Fruit fly (Drosophila melanogaster): ENCODE results near the gene Srr.

Srr gene

dm6 chr3R:9339176-9340075 lies 25.8 kb upstream of the Srr start:
- TF ChIP-seq spab (GFP tag; optimal IDR thresholded peaks at IDR 0.05) = peak; percentile 65
- TF ChIP-seq achi (GFP tag; optimal IDR thresholded peaks at IDR 0.05) = peak; percentile 75
- TF ChIP-seq cyc (GFP tag; optimal IDR thresholded peaks at IDR 0.05) = peak; percentile 68
- peak; percentile 79 for TF ChIP-seq acj6 (GFP tag; optimal IDR thresholded peaks at IDR 0.05)
- TF ChIP-seq fkh (GFP tag; optimal IDR thresholded peaks at IDR 0.05) = peak; percentile 34
- TF ChIP-seq CG11762 (GFP tag; optimal IDR thresholded peaks at IDR 0.05; ENCODE audit: insufficient read depth) = peak; percentile 76
- peak; percentile 75 for TF ChIP-seq CG3032 (tag; optimal IDR thresholded peaks at IDR 0.05)
- TF ChIP-seq Lpt (GFP tag; optimal IDR thresholded peaks at IDR 0.05) = peak; percentile 75
- peak; percentile 37 for TF ChIP-seq CG7368 (GFP tag; optimal IDR thresholded peaks at IDR 0.05)
- TF ChIP-seq vri (GFP tag; optimal IDR thresholded peaks at IDR 0.05) = peak; percentile 5
- peak; percentile 86; the same call in 2 of the 3 replicates for TF ChIP-seq CG8119 (GFP tag; IDR thresholded peaks at IDR 0.05)
- no peak for TF ChIP-seq Hr38 (GFP tag; optimal IDR thresholded peaks at IDR 0.05)
- peak; percentile 72 for TF ChIP-seq Sox14 (GFP tag; optimal IDR thresholded peaks at IDR 0.05)
- peak; percentile 61 for TF ChIP-seq Eip93F (GFP tag; optimal IDR thresholded peaks at IDR 0.05)
- peak; percentile 68 for TF ChIP-seq Hr39 (GFP tag; optimal IDR thresholded peaks at IDR 0.05)
- TF ChIP-seq Smox (GFP tag; optimal IDR thresholded peaks at IDR 0.05) = peak; percentile 78
- peak; percentile 10 for TF ChIP-seq Sox15 (GFP tag; optimal IDR thresholded peaks at IDR 0.05)
- TF ChIP-seq Met (GFP tag; optimal IDR thresholded peaks at IDR 0.05) = peak; percentile 81
- TF ChIP-seq esn (GFP tag; optimal IDR thresholded peaks at IDR 0.05) = peak; percentile 82
- peak; percentile 81 for TF ChIP-seq CG10631 (GFP tag; optimal IDR thresholded peaks at IDR 0.05)
- TF ChIP-seq CG6792 (GFP tag; optimal IDR thresholded peaks at IDR 0.05) = peak; percentile 62
- no peak for TF ChIP-seq Blimp-1 (GFP tag; optimal IDR thresholded peaks at IDR 0.05)
- TF ChIP-seq CG11294 (GFP tag; IDR thresholded peaks at IDR 0.05) = peak; percentile 40
- peak; percentile 12 for TF ChIP-seq fd85E (GFP tag; optimal IDR thresholded peaks at IDR 0.05)
- TF ChIP-seq CG15336 (GFP tag; IDR thresholded peaks at IDR 0.05) = peak; percentile 87
- TF ChIP-seq CG16779 (tag; optimal IDR thresholded peaks at IDR 0.05) = peak; percentile 47
- TF ChIP-seq Ets96B (tag; optimal IDR thresholded peaks at IDR 0.05) = peak; percentile 83
- peak; percentile 69 for TF ChIP-seq CG8632 (GFP tag; optimal IDR thresholded peaks at IDR 0.05)
- peak; percentile 89 for TF ChIP-seq Hr4 (GFP tag; optimal IDR thresholded peaks at IDR 0.05)
- peak; percentile 68 for TF ChIP-seq Sox102F (GFP tag; optimal IDR thresholded peaks at IDR 0.05)
- TF ChIP-seq salr (GFP tag; optimal IDR thresholded peaks at IDR 0.05) = peak; percentile 29 to 92
- peak; percentile 56; the same call in 2 of the 3 replicates for TF ChIP-seq CG6163 (GFP tag; IDR thresholded peaks at IDR 0.05)
- peak; percentile 83 for TF ChIP-seq pdm3 (GFP tag; optimal IDR thresholded peaks at IDR 0.05)
- TF ChIP-seq Ets21C (GFP tag; optimal IDR thresholded peaks at IDR 0.05) = peak; percentile 56
- TF ChIP-seq CG1621 (tag; optimal IDR thresholded peaks at IDR 0.05) = peak; percentile 61
- peak; percentile 76 for TF ChIP-seq CG3919 (GFP tag; optimal IDR thresholded peaks at IDR 0.05)
- TF ChIP-seq Eip78C (GFP tag) = peak; percentile 97
- peak; percentile 66 for TF ChIP-seq CG31627 (GFP tag; optimal IDR thresholded peaks at IDR 0.05)
- peak; percentile 82 for TF ChIP-seq Eip75B (GFP tag; optimal IDR thresholded peaks at IDR 0.05)
- TF ChIP-seq CG9139 (GFP tag; optimal IDR thresholded peaks at IDR 0.05) = peak; percentile 19
- TF ChIP-seq eg (GFP tag; IDR thresholded peaks at IDR 0.05) = peak; percentile 87
- TF ChIP-seq dac (GFP tag; optimal IDR thresholded peaks at IDR 0.05) = peak; percentile 24
- TF ChIP-seq net (GFP tag; optimal IDR thresholded peaks at IDR 0.05) = peak; percentile 80
- TF ChIP-seq svp (GFP tag) = peak; percentile 92
- peak; percentile 76 for TF ChIP-seq CG4318 (GFP tag; optimal IDR thresholded peaks at IDR 0.05)
- TF ChIP-seq CG32006 (GFP tag; optimal IDR thresholded peaks at IDR 0.05) = peak; percentile 85
- TF ChIP-seq CG8319 (GFP tag; optimal IDR thresholded peaks at IDR 0.05) = peak; percentile 58
- TF ChIP-seq fd59A (GFP tag; optimal IDR thresholded peaks at IDR 0.05) = peak; percentile 67
- TF ChIP-seq Gug (GFP tag; IDR thresholded peaks at IDR 0.05) = peak; percentile 57
- peak; percentile 27 to 68 for TF ChIP-seq ss (GFP tag; optimal IDR thresholded peaks at IDR 0.05)

Data from whole organism, prepupa.